Worm (Caenorhabditis elegans) whole organism, L1 larva: ENCODE results near the gene H18N23.2.
"Not testable (repeated sequence)": the region's sequence is repeated elsewhere in the genome, so short reads cannot be mapped to it uniquely, and the experiment has no call there.

Experiments used
- C04F5.9 ChIP-seq: sonication (generic microtip); optimal IDR thresholded peaks from 2 replicates; lab custom pipeline; 2016; ENCODE audit warnings: missing genetic modification characterization, missing compliant biosample characterization
- C16A3.4 ChIP-seq: fragments of 150-350 bp; optimal IDR thresholded peaks from 2 replicates; lab custom pipeline; 2014; ENCODE audit warnings: missing biosample characterization, missing genetic modification characterization
- aly-2 ChIP-seq: fragments of 150-350 bp; optimal IDR thresholded peaks from 2 replicates; lab custom pipeline; 2014; ENCODE audit warnings: missing biosample characterization, missing genetic modification characterization
- ama-1 ChIP-seq: fragments of 150-350 bp; optimal IDR thresholded peaks from 2 replicates; lab custom pipeline; 2014
- blmp-1 ChIP-seq: fragments of 150-350 bp; optimal IDR thresholded peaks from 2 replicates; lab custom pipeline; 2014; ENCODE audit warnings: missing biosample characterization, missing genetic modification characterization
- ceh-88 ChIP-seq: fragments of 200-800 bp; sonication (Bioruptor generic); IDR thresholded peaks from 2 replicates; pipeline ENCODE4 v1.3.6; 2022; ENCODE audit warnings: missing genetic modification characterization, missing compliant biosample characterization
- ces-1 ChIP-seq: fragments of 150-350 bp; optimal IDR thresholded peaks from 2 replicates; lab custom pipeline; 2014; ENCODE audit warnings: missing biosample characterization, missing genetic modification reagents, missing genetic modification characterization
- efl-1 ChIP-seq, 4 experiments: fragments of 150-350 bp; optimal IDR thresholded peaks in 3 of 4; peaks in 1 of 4; 1 replicate in 1 of 4; 2 replicates in 3 of 4; lab custom pipeline; 2014; ENCODE audit warnings: missing biosample characterization in 2 of 4, missing genetic modification characterization in 2 of 4, missing genetic modification reagents in 2 of 4
- egl-27 ChIP-seq, 2 experiments: fragments of 150-350 bp in 1 of 2; sonication (generic microtip); optimal IDR thresholded peaks; 3 replicates each; lab custom pipeline; 2017 to 2018; ENCODE audit warnings: missing biosample characterization in 2 of 2, missing genetic modification characterization in 2 of 2, missing genetic modification reagents in 2 of 2
- elt-2 ChIP-seq: sonication (generic microtip); optimal IDR thresholded peaks from 2 replicates; lab custom pipeline; 2016; ENCODE audit warnings: missing genetic modification characterization, mild to moderate bottlenecking, inconsistent platforms, missing compliant biosample characterization, missing genetic modification reagents
- elt-3 ChIP-seq, 6 experiments: fragments of 150-350 bp in 1 of 6; sonication (generic microtip); optimal IDR thresholded peaks; 2 replicates each; lab custom pipeline; 2017 to 2018; ENCODE audit warnings: missing biosample characterization in 6 of 6, missing genetic modification characterization in 6 of 6, inconsistent platforms in 1 of 6
- fkh-4 ChIP-seq: sonication (generic microtip); optimal IDR thresholded peaks from 2 replicates; lab custom pipeline; 2016; ENCODE audit warnings: missing compliant biosample characterization, missing genetic modification characterization, borderline replicate concordance
- fos-1 ChIP-seq: fragments of 150-350 bp; optimal IDR thresholded peaks from 2 replicates; lab custom pipeline; 2014; ENCODE audit warnings: missing biosample characterization, missing genetic modification characterization
- hpl-2 ChIP-seq: fragments of 150-350 bp; optimal IDR thresholded peaks from 2 replicates; lab custom pipeline; 2014; ENCODE audit warnings: missing biosample characterization, missing genetic modification reagents, missing genetic modification characterization
- lin-13 ChIP-seq: fragments of 150-350 bp; optimal IDR thresholded peaks from 2 replicates; lab custom pipeline; 2014; ENCODE audit warnings: missing biosample characterization, missing genetic modification reagents, missing genetic modification characterization
- lin-14 ChIP-seq: fragments of 200-800 bp; sonication (Bioruptor generic); optimal IDR thresholded peaks from 2 replicates; lab custom pipeline; 2018; ENCODE audit warnings: mild to moderate bottlenecking, missing genetic modification characterization, moderate library complexity, missing compliant biosample characterization
- lin-35 ChIP-seq, 2 experiments: fragments of 150-350 bp; optimal IDR thresholded peaks; 2 replicates each; lab custom pipeline; 2014; ENCODE audit warnings: missing biosample characterization in 2 of 2, missing genetic modification characterization in 2 of 2, missing genetic modification reagents in 2 of 2
- mdl-1 ChIP-seq, 2 experiments: fragments of 150-350 bp; optimal IDR thresholded peaks; 2 replicates each; lab custom pipeline; 2014 to 2017; ENCODE audit warnings: missing biosample characterization in 2 of 2, missing genetic modification characterization in 2 of 2, inconsistent platforms in 1 of 2
- nhr-19 ChIP-seq: fragments of 200-800 bp; sonication (Bioruptor generic); conservative IDR thresholded peaks from 2 replicates; pipeline ENCODE4 v1.3.6; 2022; ENCODE audit warnings: missing genetic modification characterization, missing compliant biosample characterization
- nhr-20 ChIP-seq: sonication (generic microtip); optimal IDR thresholded peaks from 2 replicates; lab custom pipeline; 2016; ENCODE audit warnings: mild to moderate bottlenecking, missing genetic modification characterization, missing compliant biosample characterization
- nhr-47 ChIP-seq: sonication (generic microtip); optimal IDR thresholded peaks from 2 replicates; lab custom pipeline; 2016; ENCODE audit warnings: mild to moderate bottlenecking, missing genetic modification characterization, moderate library complexity, missing compliant biosample characterization
- nhr-71 ChIP-seq: sonication (generic microtip); optimal IDR thresholded peaks from 2 replicates; lab custom pipeline; 2016; ENCODE audit warnings: mild to moderate bottlenecking, missing genetic modification characterization, moderate library complexity, missing compliant biosample characterization
- nhr-77 ChIP-seq: fragments of 150-350 bp; optimal IDR thresholded peaks from 2 replicates; lab custom pipeline; 2014; ENCODE audit warnings: missing biosample characterization, missing genetic modification characterization
- nhr-90 ChIP-seq: sonication (generic microtip); optimal IDR thresholded peaks from 2 replicates; lab custom pipeline; 2016; ENCODE audit warnings: mild to moderate bottlenecking, missing genetic modification characterization, missing compliant biosample characterization; ENCODE audit not compliant: poor library complexity
- pax-3 ChIP-seq: fragments of 200-800 bp; sonication (Bioruptor generic); optimal IDR thresholded peaks from 2 replicates; lab custom pipeline; 2018; ENCODE audit warnings: mild to moderate bottlenecking, missing genetic modification characterization, moderate library complexity, missing compliant biosample characterization
- pqm-1 ChIP-seq: sonication (generic microtip); optimal IDR thresholded peaks from 3 replicates; lab custom pipeline; 2017; ENCODE audit warnings: missing biosample characterization, missing genetic modification characterization
- skn-1 ChIP-seq: fragments of 150-350 bp; optimal IDR thresholded peaks from 2 replicates; lab custom pipeline; 2014; ENCODE audit warnings: missing biosample characterization, missing genetic modification characterization
- snpc-4 ChIP-seq: fragments of 150-350 bp; optimal IDR thresholded peaks from 2 replicates; lab custom pipeline; 2014; ENCODE audit warnings: missing biosample characterization, missing genetic modification characterization
- sptf-1 ChIP-seq: fragments of 150-350 bp; optimal IDR thresholded peaks from 2 replicates; lab custom pipeline; 2014; ENCODE audit warnings: missing biosample characterization, missing genetic modification characterization
- sup-37 ChIP-seq: fragments of 200-800 bp; sonication (Bioruptor generic); optimal IDR thresholded peaks from 2 replicates; lab custom pipeline; 2018; ENCODE audit warnings: mild to moderate bottlenecking, missing genetic modification characterization, missing compliant biosample characterization
- tlp-1 ChIP-seq: fragments of 150-350 bp; optimal IDR thresholded peaks from 2 replicates; lab custom pipeline; 2014; ENCODE audit warnings: missing biosample characterization, missing genetic modification characterization
- ztf-11 ChIP-seq, 2 experiments: sonication (generic microtip); optimal IDR thresholded peaks; 2 replicates each; lab custom pipeline; 2016 to 2017; ENCODE audit warnings: missing genetic modification characterization in 2 of 2, missing biosample characterization in 1 of 2, missing compliant biosample characterization in 1 of 2

Gene H18N23.2

DNA sequence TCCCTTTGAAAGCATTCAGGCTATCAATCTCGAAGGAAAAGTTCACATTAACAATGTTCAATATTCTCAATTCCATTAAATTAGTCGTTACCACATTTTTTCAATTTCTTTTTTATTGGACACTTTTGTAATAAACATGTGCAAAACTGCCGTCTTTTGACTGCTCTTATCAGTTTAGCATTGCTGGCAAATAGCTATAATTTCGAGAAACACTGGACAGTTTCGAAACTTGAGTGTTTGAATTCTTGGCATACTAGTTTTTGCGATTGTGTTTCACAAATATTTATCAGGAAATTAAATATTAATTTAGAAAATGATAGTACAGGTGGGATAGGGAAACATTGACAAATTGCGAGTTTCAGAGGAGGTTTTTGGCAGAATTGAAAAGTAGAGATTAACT, 39.3 kb downstream of the H18N23.2 start:
- no peak for TF ChIP-seq lin-14
- peak; percentile 57 for TF ChIP-seq pqm-1
- TF ChIP-seq ama-1 = no peak
- peak; percentile 46 for TF ChIP-seq tlp-1 (tag; lab: Kevin White, UChicago)
- peak; percentile 1 for TF ChIP-seq nhr-71 (tag; lab: Kevin White, UChicago)
- no peak for TF ChIP-seq efl-1 (optimal IDR thresholded peaks at IDR 0.05; lab: Kevin White, UChicago)
- peak in 1 of 2 experiments; percentile 60 for TF ChIP-seq efl-1 (GFP tag; optimal IDR thresholded peaks at IDR 0.05 in 1 of 2; lab: Kevin White, UChicago)
- peak in 1 of 2 experiments; percentile 13 for TF ChIP-seq lin-35 (GFP tag; optimal IDR thresholded peaks at IDR 0.05; lab: Kevin White, UChicago)
- TF ChIP-seq elt-2 (tag; lab: Kevin White, UChicago) = peak; percentile 74
- TF ChIP-seq egl-27 (tag; optimal IDR thresholded peaks at IDR 0.05; lab: Kevin White, UChicago) = no peak

DNA sequence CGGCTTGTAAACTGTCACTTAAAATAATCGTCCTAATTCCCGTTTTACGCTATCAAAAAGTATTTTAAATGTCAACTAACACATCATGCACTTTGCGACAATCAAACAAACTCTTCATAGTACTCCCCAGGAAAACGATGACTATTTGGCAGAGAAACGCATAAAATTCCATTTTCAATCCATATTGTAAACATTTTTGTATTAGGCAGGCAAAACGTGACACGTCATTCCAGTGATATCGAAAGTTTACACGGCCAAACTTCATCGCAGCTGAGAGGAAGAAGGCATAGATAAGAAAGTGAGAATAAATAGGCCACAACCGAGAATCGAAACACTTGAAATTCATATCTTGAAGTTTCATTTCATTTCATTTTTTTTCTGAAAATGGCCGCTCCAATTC, 40.5 kb downstream of the H18N23.2 start, which contains the start of gene lec-9:
TSS of gene lec-9 (plus strand) at position 349 of the 400 bp plus-strand sequence.
- TF ChIP-seq lin-35 (GFP tag; optimal IDR thresholded peaks at IDR 0.05; lab: Kevin White, UChicago) = peak in 1 of 2 experiments; percentile 58
- TF ChIP-seq nhr-19 (GFP tag; lab: Robert Waterston, UW) = no peak
- TF ChIP-seq pax-3 (tag; lab: Kevin White, UChicago) = peak; percentile 57
- TF ChIP-seq elt-2 (tag; lab: Kevin White, UChicago) = peak; percentile 97
- TF ChIP-seq nhr-90 (tag; lab: Kevin White, UChicago) = peak; percentile 12
- peak; percentile 34 for TF ChIP-seq nhr-20 (tag; lab: Kevin White, UChicago)
- TF ChIP-seq nhr-71 (tag; lab: Kevin White, UChicago) = peak; percentile 30
- TF ChIP-seq blmp-1 = peak; percentile 43
- peak; percentile 18 for TF ChIP-seq lin-14
- TF ChIP-seq C16A3.4 = no peak
- no peak for TF ChIP-seq ceh-88 (GFP tag; lab: Robert Waterston, UW)

DNA sequence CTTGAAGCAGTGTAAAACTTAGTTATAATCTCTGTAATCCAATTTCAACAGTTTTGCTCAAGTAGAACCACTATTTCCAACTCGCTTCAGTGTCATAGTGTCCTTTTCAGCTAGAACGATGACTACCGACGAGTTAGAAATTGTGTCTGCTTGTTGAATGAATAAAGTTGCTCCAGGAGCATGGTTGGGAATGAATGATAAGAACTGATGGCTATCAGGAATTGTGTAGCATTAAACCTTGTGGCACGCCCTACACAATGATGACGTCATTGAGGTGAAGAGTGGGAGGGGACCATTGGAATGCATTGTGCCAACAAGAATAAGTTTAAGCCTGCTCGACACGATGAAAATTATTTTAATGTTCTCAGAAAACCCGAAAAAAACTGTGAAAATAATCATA, 42.0 kb downstream of the H18N23.2 start:
- TF ChIP-seq nhr-77 (tag; lab: Kevin White, UChicago) = no peak
- no peak for TF ChIP-seq lin-13 (GFP tag; lab: Kevin White, UChicago)
- peak; percentile 18 for TF ChIP-seq elt-2 (tag; lab: Kevin White, UChicago)
- TF ChIP-seq mdl-1 (tag; optimal IDR thresholded peaks at IDR 0.05; lab: Kevin White, UChicago) = peak in 1 of 2 experiments; percentile 4
- TF ChIP-seq, all 84 proteins: peak for 2

DNA sequence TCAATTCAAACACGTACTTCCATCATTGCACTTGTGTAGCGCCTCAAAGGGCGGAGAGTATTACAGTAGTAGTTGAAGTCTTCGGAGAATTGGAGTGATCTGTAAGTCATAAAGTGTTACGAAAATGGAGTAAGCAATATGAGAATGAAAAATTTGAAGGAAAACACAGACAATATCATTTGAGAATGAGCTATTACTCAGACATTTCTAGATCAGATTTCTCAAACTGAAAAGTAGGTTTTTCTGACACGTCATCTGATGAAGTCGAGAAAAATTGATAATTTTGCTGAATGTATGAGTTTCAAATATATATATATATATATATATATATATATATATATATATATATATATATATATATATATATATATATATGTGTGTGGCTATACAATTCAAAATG, 60.9 kb downstream of the H18N23.2 start, which contains the start of gene frpr-7:
TSS of gene frpr-7 (minus strand) at position 101 of the 400 bp plus-strand sequence.
- TF ChIP-seq fos-1 (tag; lab: Kevin White, UChicago) = no peak
- TF ChIP-seq sup-37 (GFP tag; lab: Kevin White, UChicago) = no peak
- TF ChIP-seq ceh-88 (GFP tag; lab: Robert Waterston, UW) = no peak
- TF ChIP-seq ztf-11 (tag; optimal IDR thresholded peaks at IDR 0.05; lab: Kevin White, UChicago) = no peak
- TF ChIP-seq C04F5.9 (tag; lab: Kevin White, UChicago) = no peak
- TF ChIP-seq blmp-1 = no peak
- TF ChIP-seq aly-2 (tag; lab: Kevin White, UChicago) = no peak
- TF ChIP-seq ces-1 (GFP tag; lab: Kevin White, UChicago) = no peak
- TF ChIP-seq skn-1 = no peak
- TF ChIP-seq elt-3 (tag; optimal IDR thresholded peaks at IDR 0.05; lab: Kevin White, UChicago) = no peak
- TF ChIP-seq hpl-2 (GFP tag; lab: Kevin White, UChicago) = no peak
- no peak for TF ChIP-seq sptf-1
- no peak for TF ChIP-seq snpc-4 (tag; lab: Kevin White, UChicago)

DNA sequence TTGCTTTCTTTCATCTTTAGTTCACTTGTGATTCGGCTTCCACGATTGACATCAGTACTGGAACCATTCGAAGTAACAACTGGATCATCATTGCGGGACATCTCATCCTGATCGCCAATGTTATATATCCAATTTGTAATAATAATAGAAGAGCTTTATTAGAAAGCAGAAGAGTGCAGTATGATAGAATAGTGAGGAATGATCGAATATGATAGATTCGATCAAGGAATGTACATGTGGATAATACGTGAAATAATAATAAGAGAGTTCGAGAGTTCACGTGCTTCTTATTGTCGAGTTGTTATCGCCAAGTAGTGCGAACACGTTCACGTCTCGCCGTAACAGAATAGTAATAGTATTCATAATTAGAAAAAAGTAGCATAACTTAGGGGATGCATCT, 61.7 kb downstream of the H18N23.2 start, which contains the start of gene F39B3.3:
TSS of gene F39B3.3 (minus strand) at position 101 of the 400 bp plus-strand sequence.
- TF ChIP-seq nhr-47 (tag; lab: Kevin White, UChicago); elt-2 (tag; lab: Kevin White, UChicago); fkh-4: not testable (repeated sequence)
